Worm (Caenorhabditis elegans): ENCODE measurements around the gene lip-1.
"Not testable (repeated sequence)": the region's sequence is repeated elsewhere in the genome, so short reads cannot be mapped to it uniquely, and the experiment has no call there.

lip-1 gene

ce11 chrIV:6817554-6817953 is 25.2 kb upstream of the lip-1 start, which contains the start of gene C17H12.5:
Gene C17H12.5 (minus strand): TSS chrIV:6817654.
- TF ChIP-seq nhr-25 (tag; optimal IDR thresholded peaks at IDR 0.05) (no peak), ceh-82 (tag; optimal IDR thresholded peaks at IDR 0.05) (no peak), fkh-2 (tag; optimal IDR thresholded peaks at IDR 0.05) (no peak), fkh-10 (GFP tag; optimal IDR thresholded peaks at IDR 0.05) (no peak), zag-1 (tag; optimal IDR thresholded peaks at IDR 0.05) (no peak)

DNA sequence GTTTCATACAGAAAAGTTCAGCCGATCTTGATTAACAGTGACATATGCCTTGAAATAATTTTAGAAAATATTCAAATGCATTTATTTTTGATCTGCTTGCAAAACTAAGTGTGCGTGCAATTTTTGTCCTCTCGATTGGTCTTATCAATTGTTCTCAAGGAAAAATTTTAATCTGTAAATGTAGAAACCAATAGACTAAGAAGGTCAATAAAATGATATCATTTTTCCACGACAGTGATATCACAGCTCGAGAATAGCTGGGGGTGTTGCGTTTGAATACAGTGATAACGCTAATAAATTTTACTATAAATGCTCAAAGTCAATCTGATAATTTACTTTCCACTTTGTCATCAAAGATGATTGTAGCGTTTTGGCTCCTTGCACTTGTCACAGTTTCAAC is 24.4 kb upstream of the lip-1 start, which contains the start of gene C17H12.8:
Gene C17H12.8, plus strand, starts transcription at position 335 of the 400 bp plus-strand sequence.
- no peak for TF ChIP-seq ceh-28 (tag; optimal IDR thresholded peaks at IDR 0.05)
- peak; percentile 86 for TF ChIP-seq elt-2 (tag; optimal IDR thresholded peaks at IDR 0.05)
- peak; percentile 55 for TF ChIP-seq pqm-1 (tag; optimal IDR thresholded peaks at IDR 0.05)

ce11 chrIV:6821709-6822108 is 21.0 kb upstream of the lip-1 start:
- TF ChIP-seq fos-1 (tag; optimal IDR thresholded peaks at IDR 0.05) = no peak
- no peak for TF ChIP-seq zag-1 (tag; optimal IDR thresholded peaks at IDR 0.05)
- TF ChIP-seq ztf-4 (tag; optimal IDR thresholded peaks at IDR 0.05) = no peak
- no peak for TF ChIP-seq ama-1 (optimal IDR thresholded peaks at IDR 0.05)

ce11 chrIV:6822406-6822805 is 20.4 kb upstream of the lip-1 start, which contains the start of gene C17H12.6:
Gene C17H12.6 (minus strand): TSS chrIV:6822506.
- no peak for TF ChIP-seq pha-4 (tag; optimal IDR thresholded peaks at IDR 0.05)
- TF ChIP-seq tbx-2 (tag; optimal IDR thresholded peaks at IDR 0.05) = no peak
- no peak for TF ChIP-seq nhr-67 (tag; optimal IDR thresholded peaks at IDR 0.05)
- no peak for TF ChIP-seq sea-2 (GFP tag; optimal IDR thresholded peaks at IDR 0.05)
- TF ChIP-seq hmg-11 (tag; optimal IDR thresholded peaks at IDR 0.05) = no peak
- no peak for TF ChIP-seq nhr-28 (tag; optimal IDR thresholded peaks at IDR 0.05)
- no peak for TF ChIP-seq daf-12 (tag; optimal IDR thresholded peaks at IDR 0.05)
- no peak for TF ChIP-seq ztf-11 (tag; optimal IDR thresholded peaks at IDR 0.05)
- no peak for TF ChIP-seq ceh-16 (tag; optimal IDR thresholded peaks at IDR 0.05)

DNA sequence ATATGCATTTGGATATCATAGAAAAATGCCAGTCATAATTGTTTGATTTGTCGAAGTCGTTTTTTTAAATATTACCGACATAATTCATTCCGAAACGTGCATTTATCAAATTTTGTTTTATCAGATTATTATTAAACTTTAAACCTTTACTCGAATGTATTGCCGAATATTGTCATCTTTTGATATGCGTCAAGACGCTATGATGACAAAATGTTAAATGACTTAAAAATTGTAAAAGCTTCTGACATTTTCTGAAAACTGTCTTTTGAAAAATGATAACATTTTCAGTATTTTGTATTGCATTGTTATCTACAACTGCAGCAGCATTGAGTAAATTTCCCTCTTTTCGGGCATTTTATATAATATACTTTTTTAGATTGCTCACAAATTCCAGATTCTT is 18.1 kb upstream of the lip-1 start, which contains the start of gene H20E11.3:
Gene H20E11.3, plus strand, starts transcription at position 195 of the 400 bp plus-strand sequence.
- TF ChIP-seq elt-2 (tag; optimal IDR thresholded peaks at IDR 0.05) (peak; percentile 56), ceh-28 (tag; optimal IDR thresholded peaks at IDR 0.05) (no peak)

ce11 chrIV:6827477-6827876 is 15.3 kb upstream of the lip-1 start, which contains the start of gene H20E11.2:
Gene H20E11.2 (plus strand): TSS chrIV:6827777.
- TF ChIP-seq nhr-11, elt-3, ztf-4 (tag; optimal IDR thresholded peaks at IDR 0.05): not testable (repeated sequence)

DNA sequence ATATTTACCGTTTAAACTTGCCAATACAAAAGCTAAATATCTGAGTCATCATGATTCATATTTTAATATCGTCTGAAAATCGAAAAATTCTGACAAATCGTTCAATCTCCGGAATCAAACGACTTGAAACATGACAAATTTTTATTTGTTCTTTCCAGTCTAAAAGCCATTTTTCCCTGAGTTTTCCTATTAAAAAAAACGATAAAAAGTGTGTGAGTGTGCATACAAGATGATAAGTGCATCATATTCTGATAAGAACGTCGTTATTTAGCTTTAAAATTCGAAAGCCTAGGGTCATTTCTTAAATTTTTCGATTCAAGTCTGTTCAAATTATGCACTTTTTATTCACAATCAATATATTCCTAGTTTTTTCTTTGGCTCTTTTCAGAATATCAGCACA is 12.9 kb upstream of the lip-1 start, which contains the start of gene H20E11.1:
Gene H20E11.1, plus strand, starts transcription at position 244 of the 400 bp plus-strand sequence.
- TF ChIP-seq pqm-1 (tag; optimal IDR thresholded peaks at IDR 0.05) (peak; percentile 89), elt-2 (tag; optimal IDR thresholded peaks at IDR 0.05) (peak; percentile 71), nhr-76 (tag; optimal IDR thresholded peaks at IDR 0.05) (no peak), fkh-2 (tag; optimal IDR thresholded peaks at IDR 0.05) (no peak)

ce11 chrIV:6832194-6832593 is 10.6 kb upstream of the lip-1 start:
- no peak for TF ChIP-seq fkh-10 (GFP tag; optimal IDR thresholded peaks at IDR 0.05)
- TF ChIP-seq ceh-9 (tag; optimal IDR thresholded peaks at IDR 0.05) = no peak
- no peak for TF ChIP-seq pqm-1 (tag; optimal IDR thresholded peaks at IDR 0.05)
- TF ChIP-seq nhr-76 (tag; optimal IDR thresholded peaks at IDR 0.05) = no peak
- no peak for TF ChIP-seq nhr-67 (tag; optimal IDR thresholded peaks at IDR 0.05)
- no peak for TF ChIP-seq unc-62 (GFP tag; optimal IDR thresholded peaks at IDR 0.05)

- no peak for TF ChIP-seq elt-3 (tag; optimal IDR thresholded peaks at IDR 0.05)
- TF ChIP-seq egl-5 (tag; optimal IDR thresholded peaks at IDR 0.05) = peak; percentile 56
- TF ChIP-seq ceh-82 (tag; optimal IDR thresholded peaks at IDR 0.05) = no peak
- no peak for TF ChIP-seq eor-1 (tag; optimal IDR thresholded peaks at IDR 0.05)
- no peak for TF ChIP-seq aly-2 (tag; optimal IDR thresholded peaks at IDR 0.05)
- TF ChIP-seq nhr-237 (tag; optimal IDR thresholded peaks at IDR 0.05) = no peak
- TF ChIP-seq ama-1 (optimal IDR thresholded peaks at IDR 0.05) = no peak
- TF ChIP-seq nhr-77 (tag; optimal IDR thresholded peaks at IDR 0.05) = no peak
- TF ChIP-seq fkh-2 (tag; optimal IDR thresholded peaks at IDR 0.05) = no peak
- no peak for TF ChIP-seq snpc-4 (tag; optimal IDR thresholded peaks at IDR 0.05)
- no peak for TF ChIP-seq elt-2 (tag; optimal IDR thresholded peaks at IDR 0.05)
- TF ChIP-seq nhr-43 (tag; optimal IDR thresholded peaks at IDR 0.05; ENCODE audit: poor library complexity, severe bottlenecking) = no peak
- no peak for TF ChIP-seq daf-12 (tag; optimal IDR thresholded peaks at IDR 0.05)
- peak; percentile 75 for TF ChIP-seq lin-39 (tag; optimal IDR thresholded peaks at IDR 0.05)
- TF ChIP-seq nhr-12 (tag; optimal IDR thresholded peaks at IDR 0.05) = no peak
- no peak for TF ChIP-seq nfya-1 (tag; optimal IDR thresholded peaks at IDR 0.05; ENCODE audit: insufficient read depth)
Measured at ce11 chrIV:6833617-6834016, 9.1 kb upstream of the lip-1 start.

Measured in whole organism, L3 larva.